Worm (Caenorhabditis elegans) whole organism, early embryonic: ENCODE measurements around the gene col-175.

Experiments used
- B0310.2 ChIP-seq: sonication (generic microtip); optimal IDR thresholded peaks from 2 replicates; lab custom pipeline; 2016; ENCODE audit warnings: mild to moderate bottlenecking, missing genetic modification characterization, missing compliant biosample characterization
- F13C5.2 ChIP-seq: sonication (generic microtip); optimal IDR thresholded peaks from 2 replicates; lab custom pipeline; 2017; ENCODE audit warnings: mild to moderate bottlenecking, missing genetic modification characterization, inconsistent platforms, missing compliant biosample characterization
- aly-1 ChIP-seq: sonication (generic microtip); optimal IDR thresholded peaks from 2 replicates; lab custom pipeline; 2016; ENCODE audit warnings: missing genetic modification characterization, missing compliant biosample characterization
- ama-1 ChIP-seq: fragments of 150-350 bp; optimal IDR thresholded peaks from 2 replicates; lab custom pipeline; 2014
- ceh-13 ChIP-seq: fragments of 200-800 bp; sonication (Bioruptor generic); optimal IDR thresholded peaks from 2 replicates; lab custom pipeline; 2018; ENCODE audit warnings: mild to moderate bottlenecking, missing genetic modification characterization, missing compliant biosample characterization
- ceh-36 ChIP-seq: sonication (generic microtip); optimal IDR thresholded peaks from 2 replicates; lab custom pipeline; 2016; ENCODE audit warnings: missing genetic modification characterization, inconsistent platforms, missing compliant biosample characterization
- ets-7 ChIP-seq: sonication (generic microtip); optimal IDR thresholded peaks from 2 replicates; lab custom pipeline; 2016; ENCODE audit warnings: missing genotype, missing genetic modification characterization, missing compliant biosample characterization
- flt-1 ChIP-seq: fragments of 200-800 bp; sonication (Bioruptor generic); IDR thresholded peaks from 2 replicates; pipeline ENCODE4 v1.3.6; 2022; ENCODE audit warnings: missing genetic modification characterization, missing compliant biosample characterization
- hnd-1 ChIP-seq: sonication (generic microtip); optimal IDR thresholded peaks from 2 replicates; lab custom pipeline; 2016; ENCODE audit warnings: missing genetic modification characterization, missing compliant biosample characterization
- pes-1 ChIP-seq: fragments of 200-800 bp; sonication (Bioruptor generic); IDR thresholded peaks from 2 replicates; pipeline ENCODE4 v1.3.6; 2022; ENCODE audit warnings: missing genetic modification reagents, missing genetic modification characterization, missing compliant biosample characterization
- scrt-1 ChIP-seq: fragments of 200-800 bp; sonication (Bioruptor generic); IDR thresholded peaks from 2 replicates; pipeline ENCODE4 v1.3.6; 2022; ENCODE audit warnings: missing genetic modification characterization, missing compliant biosample characterization
- sea-1 ChIP-seq: fragments of 200-800 bp; sonication (Bioruptor generic); conservative IDR thresholded peaks from 2 replicates; pipeline ENCODE4 v1.3.6; 2022; ENCODE audit warnings: missing genetic modification characterization, missing compliant biosample characterization
- tbx-11 ChIP-seq: fragments of 200-800 bp; sonication (Bioruptor generic); IDR thresholded peaks from 2 replicates; pipeline ENCODE4 v1.3.6; 2022; ENCODE audit warnings: missing genetic modification characterization, missing compliant biosample characterization
- tbx-37 ChIP-seq: fragments of 200-800 bp; sonication (Bioruptor generic); conservative IDR thresholded peaks from 2 replicates; pipeline ENCODE4 v1.3.6; 2022; ENCODE audit warnings: missing genetic modification reagents, missing genetic modification characterization, missing compliant biosample characterization

DNA sequence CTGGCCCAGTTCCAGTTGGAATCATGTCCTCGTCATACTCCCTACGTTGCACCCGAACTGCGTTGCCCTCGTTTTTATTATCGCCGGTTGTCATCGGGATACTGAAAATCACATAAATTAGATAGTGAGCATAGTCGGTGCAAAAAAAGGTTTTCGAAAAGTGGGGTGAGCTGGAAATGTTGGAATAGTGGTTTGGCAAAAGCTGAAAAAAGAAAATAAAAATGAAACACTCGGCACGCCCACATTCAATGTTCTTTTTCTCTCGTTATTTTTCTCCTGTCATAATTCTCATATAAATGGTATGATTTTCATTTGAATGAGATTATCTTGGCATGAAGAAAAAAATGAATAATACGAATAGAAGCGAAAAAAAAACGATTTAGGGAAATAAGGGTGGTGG is 29.8 kb upstream of the col-175 start, which contains the start of gene F18G5.6:
- no peak for TF ChIP-seq F13C5.2 (tag; lab: Kevin White, UChicago)
- TF ChIP-seq ceh-13 (GFP tag; lab: Kevin White, UChicago) = no peak
- no peak for TF ChIP-seq ama-1 (lab: Kevin White, UChicago)
- TF ChIP-seq sea-1 = no peak
- TF ChIP-seq hnd-1 = no peak
- TF ChIP-seq aly-1 (tag; lab: Kevin White, UChicago) = no peak
- no peak for TF ChIP-seq pes-1
- TF ChIP-seq flt-1 = no peak
- TF ChIP-seq ceh-36 (tag; lab: Kevin White, UChicago) = no peak
- TF ChIP-seq tbx-11 = no peak
- no peak for TF ChIP-seq B0310.2 (tag; lab: Kevin White, UChicago)
- no peak for TF ChIP-seq ets-7 (tag; lab: Kevin White, UChicago)
- TF ChIP-seq tbx-37 = no peak
- TF ChIP-seq scrt-1 (GFP tag; lab: Robert Waterston, UW) = no peak
